Fruit fly (Drosophila melanogaster) whole organism, embryonic: ENCODE data around the gene CG4955.

Experiments used
- B-H2 ChIP-seq: fragments of 200-800 bp; sonication (Bioruptor generic); optimal IDR thresholded peaks from 2 replicates; lab custom pipeline; 2018; ENCODE audit warnings: missing biosample characterization, mild to moderate bottlenecking, missing genetic modification characterization
- CG10366 ChIP-seq: fragments of 200-800 bp; sonication (Bioruptor generic); IDR thresholded peaks from 2 replicates; pipeline ENCODE4 v1.3.6; 2022; ENCODE audit warnings: missing biosample characterization, missing genetic modification characterization
- CG11398 ChIP-seq: fragments of 200-800 bp; sonication (Bioruptor generic); optimal IDR thresholded peaks from 2 replicates; lab custom pipeline; 2016; ENCODE audit warnings: missing biosample characterization, missing genetic modification characterization
- CG13775 ChIP-seq: fragments of 200-800 bp; sonication (Bioruptor generic); optimal IDR thresholded peaks from 3 replicates; lab custom pipeline; 2017; ENCODE audit warnings: missing biosample characterization, mild to moderate bottlenecking, missing genetic modification characterization
- CG1529 ChIP-seq: fragments of 200-800 bp; sonication (Bioruptor generic); optimal IDR thresholded peaks from 3 replicates; lab custom pipeline; 2018; ENCODE audit warnings: missing biosample characterization, missing genetic modification characterization
- CG16779 ChIP-seq: fragments of 200-800 bp; sonication (Bioruptor generic); IDR thresholded peaks from 2 replicates; pipeline ENCODE4 v1.3.6; 2022; ENCODE audit warnings: missing biosample characterization, missing genetic modification characterization
- CG17328 ChIP-seq: fragments of 200-800 bp; sonication (Bioruptor generic); IDR thresholded peaks from 2 replicates; pipeline ENCODE4 v1.3.6; 2022; ENCODE audit warnings: missing biosample characterization, missing genetic modification characterization
- CG17829 ChIP-seq: fragments of 200-800 bp; optimal IDR thresholded peaks from 2 replicates; lab custom pipeline; 2019; ENCODE audit warnings: missing biosample characterization, mild to moderate bottlenecking, missing genetic modification characterization, moderate library complexity
- CG1792 ChIP-seq: fragments of 200-800 bp; sonication (Bioruptor generic); optimal IDR thresholded peaks from 2 replicates; lab custom pipeline; 2016; ENCODE audit warnings: missing biosample characterization, missing genetic modification characterization
- CG2712 ChIP-seq: fragments of 200-800 bp; optimal IDR thresholded peaks from 3 replicates; lab custom pipeline; 2019; ENCODE audit warnings: missing biosample characterization, mild to moderate bottlenecking, missing genetic modification characterization, moderate library complexity
- CG30403 ChIP-seq: fragments of 200-800 bp; sonication (Bioruptor generic); optimal IDR thresholded peaks from 3 replicates; lab custom pipeline; 2016; ENCODE audit warnings: missing biosample characterization, missing genetic modification characterization
- CG32532 ChIP-seq: fragments of 200-800 bp; sonication (Bioruptor generic); IDR thresholded peaks from 2 replicates; pipeline ENCODE4 v1.3.6; 2022; ENCODE audit warnings: missing biosample characterization, missing genetic modification characterization
- CG3726 ChIP-seq: fragments of 200-800 bp; sonication (Bioruptor generic); IDR thresholded peaks from 3 replicates; pipeline ENCODE4, ENCODE4 v1.3.6; 2022; ENCODE audit warnings: missing biosample characterization, missing genetic modification characterization
- CG4424 ChIP-seq: fragments of 200-800 bp; sonication (Bioruptor generic); optimal IDR thresholded peaks from 3 replicates; lab custom pipeline; 2016; ENCODE audit warnings: missing biosample characterization, missing genetic modification characterization
- CG4617 ChIP-seq: fragments of 200-800 bp; sonication (Bioruptor generic); optimal IDR thresholded peaks from 3 replicates; lab custom pipeline; 2016; ENCODE audit warnings: missing biosample characterization, missing genetic modification characterization, borderline replicate concordance
- CG5953 ChIP-seq: fragments of 200-800 bp; sonication (Bioruptor generic); IDR thresholded peaks from 2 replicates; pipeline ENCODE4 v1.3.6; 2022; ENCODE audit warnings: missing biosample characterization, missing genetic modification characterization
- CG8388 ChIP-seq: fragments of 200-800 bp; sonication (Bioruptor generic); optimal IDR thresholded peaks from 2 replicates; lab custom pipeline; 2019; ENCODE audit warnings: missing biosample characterization, mild to moderate bottlenecking, missing genetic modification characterization, moderate library complexity
- CG9727 ChIP-seq: fragments of 200-800 bp; sonication (Bioruptor generic); optimal IDR thresholded peaks from 3 replicates; lab custom pipeline; 2017; ENCODE audit warnings: missing biosample characterization, mild to moderate bottlenecking, missing genetic modification characterization
- CTCF ChIP-seq: fragments of 200-800 bp; sonication (Bioruptor generic); optimal IDR thresholded peaks from 2 replicates; lab custom pipeline; 2017; ENCODE audit warnings: missing biosample characterization, mild to moderate bottlenecking, missing genetic modification characterization, moderate library complexity
- Dek ChIP-seq: fragments of 200-800 bp; sonication (Bioruptor generic); optimal IDR thresholded peaks from 3 replicates; lab custom pipeline; 2019; ENCODE audit warnings: missing biosample characterization, mild to moderate bottlenecking, missing genetic modification characterization, moderate library complexity
- Dfd ChIP-seq, 2 experiments: fragments of >200 bp; optimal IDR thresholded peaks; 2 replicates each; lab custom pipeline; 2017; ENCODE audit warnings: missing biosample characterization in 2 of 2, missing genetic modification characterization in 2 of 2
- Dp ChIP-seq: fragments of 200-800 bp; sonication (Bioruptor generic); optimal IDR thresholded peaks from 2 replicates; lab custom pipeline; 2018; ENCODE audit warnings: missing biosample characterization, mild to moderate bottlenecking, missing genetic modification characterization, moderate library complexity
- Fer3 ChIP-seq: fragments of 200-800 bp; sonication (Bioruptor generic); optimal IDR thresholded peaks from 2 replicates; lab custom pipeline; 2018; ENCODE audit warnings: missing biosample characterization, mild to moderate bottlenecking, missing genetic modification characterization, moderate library complexity
- H2.0 ChIP-seq: fragments of 200-800 bp; sonication (Bioruptor generic); IDR thresholded peaks from 2 replicates; pipeline ENCODE4 v1.3.6; 2022; ENCODE audit warnings: missing biosample characterization, missing genetic modification characterization
- Hr3 ChIP-seq: fragments of 200-800 bp; sonication (Bioruptor generic); optimal IDR thresholded peaks from 3 replicates; lab custom pipeline; 2016; ENCODE audit warnings: missing biosample characterization, missing genetic modification characterization
- Opbp ChIP-seq: fragments of 200-800 bp; sonication (Bioruptor generic); IDR thresholded peaks from 3 replicates; pipeline ENCODE4 v1.3.6; 2022; ENCODE audit warnings: missing biosample characterization, missing genetic modification characterization; ENCODE audit not compliant: partially characterized antibody
- PHDP ChIP-seq: fragments of 200-800 bp; sonication (Bioruptor generic); optimal IDR thresholded peaks from 3 replicates; lab custom pipeline; 2018; ENCODE audit warnings: missing biosample characterization, mild to moderate bottlenecking, missing genetic modification characterization, moderate library complexity
- Pdp1 ChIP-seq, 2 experiments: fragments of 200-800 bp; sonication (Bioruptor generic); optimal IDR thresholded peaks; 3 replicates each; lab custom pipeline; 2016; ENCODE audit warnings: missing biosample characterization in 2 of 2, missing genetic modification characterization in 2 of 2, mild to moderate bottlenecking in 1 of 2, moderate library complexity in 1 of 2
- Poxn ChIP-seq: fragments of 200-800 bp; sonication (Bioruptor generic); IDR thresholded peaks from 2 replicates; pipeline ENCODE4 v1.3.6; 2022; ENCODE audit warnings: missing biosample characterization, missing genetic modification characterization
- Ptx1 ChIP-seq: fragments of 200-800 bp; sonication (Bioruptor generic); IDR thresholded peaks from 2 replicates; pipeline ENCODE4 v1.3.6; 2022; ENCODE audit warnings: missing biosample characterization, missing genetic modification characterization
- Sox102F ChIP-seq: fragments of 200-800 bp; sonication (Bioruptor generic); optimal IDR thresholded peaks from 2 replicates; lab custom pipeline; 2018; ENCODE audit warnings: missing biosample characterization, mild to moderate bottlenecking, missing genetic modification characterization, moderate library complexity
- ab ChIP-seq: fragments of 200-800 bp; sonication (Bioruptor generic); optimal IDR thresholded peaks from 2 replicates; lab custom pipeline; 2016; ENCODE audit warnings: missing biosample characterization, missing genetic modification characterization
- amos ChIP-seq: fragments of 200-800 bp; sonication (Bioruptor generic); IDR thresholded peaks from 2 replicates; pipeline ENCODE4 v1.3.6; 2022; ENCODE audit warnings: missing biosample characterization, missing genetic modification characterization; ENCODE audit not compliant: partially characterized antibody
- aop ChIP-seq: fragments of 200-800 bp; sonication (Bioruptor generic); IDR thresholded peaks from 2 replicates; pipeline ENCODE4 v1.3.6; 2022; ENCODE audit warnings: missing biosample characterization, missing genetic modification characterization
- bigmax ChIP-seq: fragments of 200-800 bp; sonication (Bioruptor generic); optimal IDR thresholded peaks from 2 replicates; lab custom pipeline; 2018; ENCODE audit warnings: missing biosample characterization, mild to moderate bottlenecking, missing genetic modification characterization
- br ChIP-seq: fragments of >200 bp; optimal IDR thresholded peaks from 2 replicates; lab custom pipeline; 2017
- bsh ChIP-seq, 2 experiments: fragments of 200-800 bp; sonication (Bioruptor generic); optimal IDR thresholded peaks; 2 replicates each; lab custom pipeline; 2017 to 2018; ENCODE audit warnings: mild to moderate bottlenecking in 2 of 2, missing biosample characterization in 2 of 2, missing genetic modification characterization in 2 of 2, moderate library complexity in 1 of 2
- chinmo ChIP-seq: fragments of 200-800 bp; sonication (Bioruptor generic); IDR thresholded peaks from 4 replicates; pipeline ENCODE4 v1.3.6; 2022; ENCODE audit warnings: missing biosample characterization, missing genetic modification characterization; ENCODE audit not compliant: partially characterized antibody
- gcm ChIP-seq: fragments of 200-800 bp; sonication (Bioruptor generic); optimal IDR thresholded peaks from 2 replicates; lab custom pipeline; 2019; ENCODE audit warnings: missing biosample characterization, mild to moderate bottlenecking, missing genetic modification characterization, moderate library complexity
- gem ChIP-seq: fragments of 200-800 bp; sonication (Bioruptor generic); optimal IDR thresholded peaks from 2 replicates; lab custom pipeline; 2019; ENCODE audit warnings: missing biosample characterization, mild to moderate bottlenecking, missing genetic modification characterization, moderate library complexity
- hbn ChIP-seq: fragments of 200-800 bp; sonication (Bioruptor generic); IDR thresholded peaks from 2 replicates; pipeline ENCODE4 v1.3.6; 2022; ENCODE audit warnings: missing biosample characterization, missing genetic modification characterization; ENCODE audit not compliant: partially characterized antibody
- luna ChIP-seq: fragments of 200-800 bp; sonication (Bioruptor generic); optimal IDR thresholded peaks from 2 replicates; lab custom pipeline; 2016; ENCODE audit warnings: missing biosample characterization, missing genetic modification characterization
- nmo ChIP-seq: fragments of 200-800 bp; sonication (Bioruptor generic); optimal IDR thresholded peaks from 2 replicates; lab custom pipeline; 2018; ENCODE audit warnings: missing biosample characterization, mild to moderate bottlenecking, missing genetic modification characterization, moderate library complexity
- pita ChIP-seq: fragments of 200-800 bp; sonication (Bioruptor generic); optimal IDR thresholded peaks from 2 replicates; lab custom pipeline; 2017; ENCODE audit warnings: missing biosample characterization, mild to moderate bottlenecking, missing genetic modification characterization
- sens ChIP-seq: fragments of 200-800 bp; sonication (Bioruptor generic); peaks from one replicate; lab custom pipeline; 2016; ENCODE audit warnings: missing biosample characterization, missing genetic modification characterization
- so ChIP-seq: fragments of 200-800 bp; sonication (Bioruptor generic); IDR thresholded peaks from 3 replicates; pipeline ENCODE4 v1.3.6; 2022; ENCODE audit warnings: missing biosample characterization, missing genetic modification characterization
- unpg ChIP-seq: fragments of 200-800 bp; sonication (Bioruptor generic); optimal IDR thresholded peaks from 3 replicates; lab custom pipeline; 2018; ENCODE audit warnings: missing biosample characterization, mild to moderate bottlenecking, missing genetic modification characterization, moderate library complexity
- vfl ChIP-seq: fragments of 200-800 bp; sonication (Bioruptor generic); optimal IDR thresholded peaks from 2 replicates; lab custom pipeline; 2016; ENCODE audit warnings: missing biosample characterization, missing genetic modification characterization

The CG4955 gene

DNA sequence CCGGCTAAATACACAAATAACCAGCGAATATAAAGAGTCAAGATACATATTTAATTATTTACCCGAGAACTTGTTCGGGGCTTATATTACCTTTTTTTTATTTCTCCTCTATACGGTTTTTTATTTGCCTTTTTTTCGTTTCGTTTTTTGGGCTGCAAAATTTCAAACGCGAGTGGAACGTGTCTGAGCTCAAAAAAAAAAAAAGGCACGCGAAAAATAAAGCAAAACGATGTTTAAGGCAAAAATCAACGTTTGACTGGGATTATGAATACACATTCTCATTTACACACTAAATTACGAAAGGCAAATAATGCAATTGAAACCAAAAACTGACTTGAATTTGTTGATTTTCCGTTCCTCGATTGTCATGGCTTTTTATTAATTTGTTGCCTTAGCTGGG, 28.4 kb downstream of the CG4955 start (continued):
- no peak for TF ChIP-seq CTCF (GFP tag; lab: Kevin White, UChicago)
- no peak for TF ChIP-seq PHDP (tag; lab: Kevin White, UChicago)
- TF ChIP-seq bigmax = no peak
- TF ChIP-seq nmo (GFP tag; lab: Kevin White, UChicago) = no peak
- no peak for TF ChIP-seq so (GFP tag; lab: Robert Waterston, UW)
- TF ChIP-seq ab (GFP tag; lab: Kevin White, UChicago) = no peak
- TF ChIP-seq Opbp = no peak
- 0 out of 4 replicates have a peak, but pooled peaks have one; percentile 46 for TF ChIP-seq chinmo (GFP tag; lab: Robert Waterston, UW)
- peak; percentile 4 for TF ChIP-seq B-H2
- TF ChIP-seq br (lab: Kevin White, UChicago) = no peak

DNA sequence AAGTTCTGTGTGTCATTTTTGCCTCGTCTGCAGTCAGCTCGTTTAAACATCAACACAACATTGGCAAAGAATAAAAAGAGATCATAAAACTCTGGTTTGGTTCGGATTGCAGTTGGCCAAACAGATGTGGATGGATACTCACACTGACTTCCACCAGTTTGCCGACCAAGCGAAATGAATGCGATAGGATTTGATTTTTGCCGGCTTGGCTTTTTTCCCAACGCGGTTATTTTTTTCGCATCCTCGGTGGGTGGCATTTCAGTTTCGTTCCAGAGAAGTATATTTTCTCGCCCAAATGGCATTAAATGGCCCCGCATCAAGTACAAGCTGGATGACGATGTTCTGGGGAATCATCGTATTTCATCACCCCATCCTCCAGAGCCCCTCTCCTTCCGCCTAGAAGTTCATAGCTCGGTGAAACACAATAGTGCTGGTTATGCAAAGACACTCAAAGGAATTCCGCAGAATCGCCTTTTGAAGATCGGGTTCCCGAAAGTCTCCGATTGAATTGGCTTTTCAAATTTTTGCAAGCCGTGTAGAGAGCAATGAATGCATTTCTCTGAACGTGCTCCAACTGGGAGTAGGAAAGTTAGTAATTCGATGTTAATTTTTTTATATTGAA, 29.4 kb downstream of the CG4955 start:
- TF ChIP-seq CG8388 (GFP tag; lab: Kevin White, UChicago) (peak; percentile 71), CG32532 (no peak)

DNA sequence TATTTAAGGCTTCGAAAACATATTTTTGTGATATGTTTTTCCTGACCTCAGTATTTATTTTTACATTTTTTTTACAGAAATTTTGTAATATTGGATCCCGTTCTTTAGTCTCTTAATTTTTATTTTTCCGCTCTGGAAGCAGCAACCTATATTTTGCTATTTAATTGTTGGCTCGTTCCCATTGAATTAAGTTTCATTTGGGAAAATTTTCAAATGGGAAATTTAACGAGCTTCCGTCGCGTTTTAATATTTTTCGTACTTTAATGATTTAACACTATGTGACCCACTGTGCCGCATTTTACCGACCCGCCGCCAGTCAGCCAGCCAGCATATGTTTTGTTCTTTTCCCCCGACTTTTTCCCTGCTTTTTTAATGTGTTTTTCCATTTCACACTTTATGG, 30.0 kb downstream of the CG4955 start:
- TF ChIP-seq Dfd (GFP tag; optimal IDR thresholded peaks at IDR 0.05; lab: Kevin White, UChicago) (no peak), CG17829 (tag; lab: Kevin White, UChicago) (no peak), CG1529 (GFP tag; lab: Kevin White, UChicago) (no peak), CG5953 (no peak), aop (GFP tag; lab: Robert Waterston, UW) (no peak), hbn (no peak), Fer3 (no peak), CG3726 (no peak), gcm (GFP tag; lab: Kevin White, UChicago) (peak; percentile 21), bsh (GFP tag; optimal IDR thresholded peaks at IDR 0.05; lab: Kevin White, UChicago) (peak in 1 of 2 experiments; percentile 17), Poxn (no peak), CG9727 (GFP tag; lab: Kevin White, UChicago) (peak; percentile 17), Dp (GFP tag; lab: Kevin White, UChicago) (no peak), CG8388 (GFP tag; lab: Kevin White, UChicago) (peak; percentile 36), H2.0 (GFP tag; lab: Robert Waterston, UW) (no peak), Dek (no peak), CG10366 (GFP tag; lab: Robert Waterston, UW) (no peak), unpg (GFP tag; lab: Kevin White, UChicago) (peak; percentile 0), CG4424 (GFP tag; lab: Kevin White, UChicago) (peak; percentile 20), Sox102F (no peak), CG2712 (tag; lab: Kevin White, UChicago) (peak; percentile 17), sens (GFP tag; lab: Kevin White, UChicago) (peak; percentile 84), Pdp1 (GFP tag; optimal IDR thresholded peaks at IDR 0.05; lab: Kevin White, UChicago) (no peak), vfl (GFP tag; lab: Kevin White, UChicago) (no peak), CG1792 (no peak), pita (no peak), Ptx1 (GFP tag; lab: Robert Waterston, UW) (no peak), amos (no peak), CG30403 (GFP tag; lab: Kevin White, UChicago) (peak; percentile 8), CG17328 (GFP tag; lab: Robert Waterston, UW) (0 out of 2 replicates have a peak, but pooled peaks have one; percentile 28), luna (no peak), CG11398 (GFP tag; lab: Kevin White, UChicago) (no peak), CG13775 (GFP tag; lab: Kevin White, UChicago) (no peak), Hr3 (GFP tag; lab: Kevin White, UChicago) (no peak), br (lab: Kevin White, UChicago) (no peak), nmo (GFP tag; lab: Kevin White, UChicago) (peak; percentile 16), CG16779 (no peak), gem (tag; lab: Kevin White, UChicago) (peak; percentile 44), CG4617 (no peak)
